Worm (Caenorhabditis elegans): ENCODE measurements around the gene F10G7.9.

ce11 chrII:4655834-4656233 lies 50.5 kb downstream of the F10G7.9 start, which contains the start of gene fut-6:
- TF ChIP-seq nhr-90 (tag; optimal IDR thresholded peaks at IDR 0.05; ENCODE audit: poor library complexity) (no peak), ama-1 (optimal IDR thresholded peaks at IDR 0.05) (no peak), ceh-82 (tag; optimal IDR thresholded peaks at IDR 0.05) (no peak), alr-1 (tag; optimal IDR thresholded peaks at IDR 0.05; ENCODE audit: borderline replicate concordance) (no peak)
